Worm (Caenorhabditis elegans) whole organism, early embryonic: ENCODE data around the gene F49F1.17.

Experiments
- ama-1 ChIP-seq: fragments of 150-350 bp; optimal IDR thresholded peaks from 2 replicates; lab custom pipeline; 2014
- tbx-37 ChIP-seq: fragments of 200-800 bp; sonication (Bioruptor generic); conservative IDR thresholded peaks from 2 replicates; pipeline ENCODE4 v1.3.6; 2022; ENCODE audit warnings: missing genetic modification reagents, missing genetic modification characterization, missing compliant biosample characterization

DNA sequence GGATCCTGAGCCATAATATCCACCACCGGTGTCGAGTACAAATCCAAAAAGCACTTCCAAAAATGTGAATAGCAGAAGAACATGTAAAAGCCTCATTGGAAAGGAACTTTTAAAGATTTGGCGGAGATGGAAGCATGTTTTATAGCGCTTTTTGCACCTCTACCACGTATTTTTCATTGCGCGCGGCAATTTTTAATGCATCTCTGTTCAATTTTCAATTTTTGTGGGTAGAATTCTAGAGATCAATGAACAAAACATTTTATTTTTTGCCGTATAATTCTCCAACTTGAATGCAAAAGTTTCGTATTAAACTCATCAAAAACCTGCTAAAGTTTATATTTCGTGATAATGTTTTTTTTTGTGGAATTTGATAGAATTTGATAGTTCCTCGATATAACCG lies 1.8 kb upstream of the F49F1.17 start, which contains the start of gene F49F1.9:
- TF ChIP-seq ama-1 (no peak), tbx-37 (GFP tag; lab: Robert Waterston, UW) (no peak)
